Worm (Caenorhabditis elegans): ENCODE results near the gene clec-61.
A peak's percentile ranks its signal among the peaks of the same experiment; 100 is the strongest.

The clec-61 gene

DNA sequence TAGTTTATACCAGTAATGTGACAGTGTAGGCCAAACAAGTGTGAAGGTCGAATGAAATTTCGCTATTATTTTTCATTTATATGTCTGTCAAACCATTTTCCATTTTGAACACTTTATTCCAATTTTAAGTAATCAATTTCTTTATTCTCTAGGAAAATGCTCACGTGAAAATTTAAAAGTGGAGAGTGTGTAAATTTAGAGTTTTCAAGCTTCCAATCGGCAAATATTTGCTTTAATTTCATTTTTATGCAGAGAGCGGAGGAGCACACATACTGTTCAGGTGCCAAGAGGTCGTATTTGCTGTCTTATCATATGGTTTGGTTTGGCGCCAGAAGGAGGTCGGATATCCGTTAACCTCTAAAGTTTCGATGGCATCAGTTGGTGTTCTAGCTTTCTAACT, 43.5 kb downstream of the clec-61 start:
- no peak for TF ChIP-seq alr-1 (tag; optimal IDR thresholded peaks at IDR 0.05)
- TF ChIP-seq snpc-4 (tag; optimal IDR thresholded peaks at IDR 0.05) = no peak
- TF ChIP-seq nhr-11 (tag; optimal IDR thresholded peaks at IDR 0.05) = peak; percentile 3

DNA sequence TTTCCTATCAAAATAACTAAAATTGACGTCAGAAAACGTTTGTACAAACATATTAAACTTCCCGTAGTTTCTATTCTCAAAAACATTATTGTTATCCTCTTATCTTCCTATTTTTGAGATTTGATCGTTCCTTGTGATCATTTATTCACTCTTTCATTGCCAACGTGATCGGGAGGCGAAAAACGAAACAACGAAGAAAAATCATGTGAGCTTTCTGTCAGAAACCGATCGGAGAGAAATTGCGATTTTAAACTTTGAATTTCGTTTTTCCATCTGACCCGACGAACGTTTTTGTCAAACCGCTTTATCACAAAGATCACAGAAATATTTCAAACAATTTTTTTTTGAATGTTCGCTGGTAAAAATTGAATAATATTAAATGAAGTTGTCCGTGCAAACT, 44.0 kb downstream of the clec-61 start:
- TF ChIP-seq nhr-6 (tag; optimal IDR thresholded peaks at IDR 0.05) (peak; percentile 48), ama-1 (optimal IDR thresholded peaks at IDR 0.05) (peak; percentile 54), C34F6.9 (tag; optimal IDR thresholded peaks at IDR 0.05) (peak; percentile 15), ztf-4 (tag; optimal IDR thresholded peaks at IDR 0.05) (peak; percentile 43), sem-4 (tag; optimal IDR thresholded peaks at IDR 0.05) (peak; percentile 21), nhr-237 (tag; optimal IDR thresholded peaks at IDR 0.05) (no peak), lsy-2 (tag; optimal IDR thresholded peaks at IDR 0.05) (peak in 1 of 2 experiments; percentile 19), nhr-25 (tag; optimal IDR thresholded peaks at IDR 0.05) (peak; percentile 23), blmp-1 (tag; optimal IDR thresholded peaks at IDR 0.05; ENCODE audit: insufficient read depth) (peak; percentile 61), nhr-129 (tag; optimal IDR thresholded peaks at IDR 0.05) (peak; percentile 83), crh-2 (tag; optimal IDR thresholded peaks at IDR 0.05) (peak; percentile 59), F13H6.1 (tag; optimal IDR thresholded peaks at IDR 0.05) (no peak), elt-1 (tag; optimal IDR thresholded peaks at IDR 0.05) (no peak), nhr-21 (tag; optimal IDR thresholded peaks at IDR 0.05) (peak; percentile 48), R02D3.7 (tag; optimal IDR thresholded peaks at IDR 0.05) (no peak), sma-9 (GFP tag; optimal IDR thresholded peaks at IDR 0.05) (peak; percentile 86), sma-9 (tag; optimal IDR thresholded peaks at IDR 0.05) (no peak), nhr-10 (tag; optimal IDR thresholded peaks at IDR 0.05) (no peak), sma-3 (GFP tag; optimal IDR thresholded peaks at IDR 0.05) (peak; percentile 41), nhr-11 (tag; optimal IDR thresholded peaks at IDR 0.05) (no peak), peb-1 (tag; optimal IDR thresholded peaks at IDR 0.05) (no peak), unc-62 (GFP tag; optimal IDR thresholded peaks at IDR 0.05) (no peak), dmd-4 (tag; optimal IDR thresholded peaks at IDR 0.05) (no peak), ceh-16 (tag; optimal IDR thresholded peaks at IDR 0.05) (no peak), elt-3 (tag; optimal IDR thresholded peaks at IDR 0.05) (no peak)

DNA sequence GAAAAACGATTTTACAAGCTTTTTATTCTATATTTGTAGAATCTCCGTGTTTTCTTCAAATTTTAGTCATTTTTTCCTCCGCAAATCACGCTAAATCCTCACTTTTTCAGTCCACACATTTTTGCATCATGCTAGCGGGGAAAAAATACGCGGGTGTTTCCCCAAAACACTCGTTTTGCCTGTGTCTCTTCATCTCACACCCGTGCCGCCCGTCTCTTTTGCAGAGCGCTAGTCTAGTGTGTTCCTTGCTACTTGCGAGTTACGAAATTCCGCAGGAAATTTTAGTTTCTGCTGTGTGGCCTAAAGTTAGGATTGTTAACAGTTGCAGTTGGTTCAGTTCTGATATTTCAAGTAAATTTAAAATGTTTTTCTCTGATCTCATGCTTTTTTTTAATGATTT, 44.6 kb downstream of the clec-61 start:
- TF ChIP-seq F13H6.1 (tag; optimal IDR thresholded peaks at IDR 0.05) (no peak), peb-1 (tag; optimal IDR thresholded peaks at IDR 0.05) (no peak), dmd-4 (tag; optimal IDR thresholded peaks at IDR 0.05) (no peak), zag-1 (tag; optimal IDR thresholded peaks at IDR 0.05) (no peak), mbf-1 (tag; optimal IDR thresholded peaks at IDR 0.05) (no peak), lin-11 (tag; optimal IDR thresholded peaks at IDR 0.05) (peak; percentile 17), alr-1 (tag; optimal IDR thresholded peaks at IDR 0.05) (no peak), nhr-21 (tag; optimal IDR thresholded peaks at IDR 0.05) (no peak), sem-4 (tag; optimal IDR thresholded peaks at IDR 0.05) (no peak), nhr-25 (tag; optimal IDR thresholded peaks at IDR 0.05) (no peak), lin-39 (tag; optimal IDR thresholded peaks at IDR 0.05) (no peak), sma-3 (GFP tag; optimal IDR thresholded peaks at IDR 0.05) (no peak), skn-1 (tag; optimal IDR thresholded peaks at IDR 0.05) (no peak), nhr-23 (tag; optimal IDR thresholded peaks at IDR 0.05) (no peak), nhr-77 (tag; optimal IDR thresholded peaks at IDR 0.05) (no peak), R02D3.7 (tag; optimal IDR thresholded peaks at IDR 0.05) (no peak), nhr-11 (tag; optimal IDR thresholded peaks at IDR 0.05) (peak; percentile 63), mdl-1 (tag; optimal IDR thresholded peaks at IDR 0.05) (peak; percentile 15 to 23), blmp-1 (tag; optimal IDR thresholded peaks at IDR 0.05; ENCODE audit: insufficient read depth) (no peak), ceh-82 (tag; optimal IDR thresholded peaks at IDR 0.05) (no peak), gmeb-1 (tag; optimal IDR thresholded peaks at IDR 0.05) (peak; percentile 7), egl-27 (tag; optimal IDR thresholded peaks at IDR 0.05) (no peak), nhr-10 (tag; optimal IDR thresholded peaks at IDR 0.05) (no peak), C34F6.9 (tag; optimal IDR thresholded peaks at IDR 0.05) (peak; percentile 22), unc-55 (GFP tag; optimal IDR thresholded peaks at IDR 0.05) (peak; percentile 32), nhr-237 (tag; optimal IDR thresholded peaks at IDR 0.05) (no peak), ztf-11 (tag; optimal IDR thresholded peaks at IDR 0.05) (no peak), elt-3 (tag; optimal IDR thresholded peaks at IDR 0.05) (no peak), mab-5 (tag; optimal IDR thresholded peaks at IDR 0.05) (no peak), ama-1 (optimal IDR thresholded peaks at IDR 0.05) (peak; percentile 43), nhr-12 (tag; optimal IDR thresholded peaks at IDR 0.05) (no peak), elt-1 (tag; optimal IDR thresholded peaks at IDR 0.05) (no peak), nhr-6 (tag; optimal IDR thresholded peaks at IDR 0.05) (no peak), ceh-16 (tag; optimal IDR thresholded peaks at IDR 0.05) (no peak), snpc-4 (tag; optimal IDR thresholded peaks at IDR 0.05) (no peak), unc-39 (tag; optimal IDR thresholded peaks at IDR 0.05) (no peak), unc-62 (GFP tag; optimal IDR thresholded peaks at IDR 0.05) (no peak), lin-13 (GFP tag; optimal IDR thresholded peaks at IDR 0.05) (no peak), ztf-1 (GFP tag; conservative IDR thresholded peaks at IDR 0.05) (no peak), ztf-4 (tag; optimal IDR thresholded peaks at IDR 0.05) (no peak), lsy-2 (tag; optimal IDR thresholded peaks at IDR 0.05) (peak in 1 of 2 experiments; percentile 7), Y55F3AM.14 (GFP tag; optimal IDR thresholded peaks at IDR 0.05) (no peak), ZK546.5 (tag; optimal IDR thresholded peaks at IDR 0.05) (no peak), nhr-129 (tag; optimal IDR thresholded peaks at IDR 0.05) (peak; percentile 97), aly-2 (tag; optimal IDR thresholded peaks at IDR 0.05) (no peak)
